Worm (Caenorhabditis elegans): ENCODE data around the gene mth-1.
A peak's percentile ranks its signal among the peaks of the same experiment; 100 is the strongest.

The mth-1 gene

ce11 chrII:4237701-4238214 is 34.2 kb upstream of the mth-1 start, which contains the start of the genes fbxc-44 and C16A11.2 (continued):
- peak; percentile 33 for TF ChIP-seq tbx-2 (tag; optimal IDR thresholded peaks at IDR 0.05)
- no peak for TF ChIP-seq lir-3 (tag; optimal IDR thresholded peaks at IDR 0.05; ENCODE audit: poor library complexity)
- no peak for TF ChIP-seq pqm-1 (tag; optimal IDR thresholded peaks at IDR 0.05)
- TF ChIP-seq nhr-28 (tag; optimal IDR thresholded peaks at IDR 0.05) = no peak
- no peak for TF ChIP-seq irx-1 (tag; optimal IDR thresholded peaks at IDR 0.05)
- no peak for TF ChIP-seq hpl-2 (GFP tag; optimal IDR thresholded peaks at IDR 0.05)
- TF ChIP-seq hlh-4 (tag; optimal IDR thresholded peaks at IDR 0.05) = no peak
- no peak for TF ChIP-seq lin-15B (tag; optimal IDR thresholded peaks at IDR 0.05)
- peak; percentile 32 for TF ChIP-seq F16B12.6 (tag; optimal IDR thresholded peaks at IDR 0.05)
- TF ChIP-seq jun-1 (tag; optimal IDR thresholded peaks at IDR 0.05) = no peak
- no peak for TF ChIP-seq sox-4 (tag; optimal IDR thresholded peaks at IDR 0.05)
- TF ChIP-seq pax-3 (tag; optimal IDR thresholded peaks at IDR 0.05) = no peak
- TF ChIP-seq lin-35 (GFP tag; optimal IDR thresholded peaks at IDR 0.05) = peak in 1 of 2 experiments; percentile 39
- no peak for TF ChIP-seq unc-30 (tag; optimal IDR thresholded peaks at IDR 0.05)
- no peak for TF ChIP-seq ets-5 (GFP tag; IDR thresholded peaks at IDR 0.05)
- no peak for TF ChIP-seq pag-3 (tag; optimal IDR thresholded peaks at IDR 0.05; ENCODE audit: borderline replicate concordance, insufficient read depth)
- TF ChIP-seq C16A3.4 (tag; optimal IDR thresholded peaks at IDR 0.05) = peak; percentile 33
- TF ChIP-seq elt-2 (tag; optimal IDR thresholded peaks at IDR 0.05) = peak; percentile 69
- TF ChIP-seq nhr-11 (tag; optimal IDR thresholded peaks at IDR 0.05) = no peak
- TF ChIP-seq egl-13 (tag; optimal IDR thresholded peaks at IDR 0.05) = peak; percentile 30
- TF ChIP-seq vab-15 (tag; optimal IDR thresholded peaks at IDR 0.05) = no peak
- no peak for TF ChIP-seq egl-27 (tag; optimal IDR thresholded peaks at IDR 0.05)
- no peak for TF ChIP-seq nhr-76 (tag; optimal IDR thresholded peaks at IDR 0.05)
- TF ChIP-seq nhr-19 (GFP tag; conservative IDR thresholded peaks at IDR 0.05) = no peak; the same call in 1 of the 2 replicates
- TF ChIP-seq zip-4 (GFP tag; optimal IDR thresholded peaks at IDR 0.05) = no peak
- no peak for TF ChIP-seq nhr-12 (tag; optimal IDR thresholded peaks at IDR 0.05)
- no peak for TF ChIP-seq ceh-88 (GFP tag; IDR thresholded peaks at IDR 0.05)
- TF ChIP-seq dpl-1 (GFP tag; optimal IDR thresholded peaks at IDR 0.05) = peak; percentile 9 to 25 (median 18)
- no peak for TF ChIP-seq nhr-84 (tag; optimal IDR thresholded peaks at IDR 0.05)
- TF ChIP-seq ceh-8 (GFP tag; optimal IDR thresholded peaks at IDR 0.05) = no peak
- TF ChIP-seq fkh-10 (GFP tag; optimal IDR thresholded peaks at IDR 0.05) = no peak
- TF ChIP-seq nhr-237 (tag; optimal IDR thresholded peaks at IDR 0.05) = no peak
- TF ChIP-seq ztf-4 (tag; optimal IDR thresholded peaks at IDR 0.05) = no peak
- TF ChIP-seq C04F5.9 (tag; optimal IDR thresholded peaks at IDR 0.05) = no peak
- TF ChIP-seq mep-1 (tag; optimal IDR thresholded peaks at IDR 0.05) = peak; percentile 18
- TF ChIP-seq ceh-63 (GFP tag; optimal IDR thresholded peaks at IDR 0.05) = no peak
- TF ChIP-seq swsn-7 (tag; optimal IDR thresholded peaks at IDR 0.05) = peak; percentile 51
- no peak for TF ChIP-seq rnt-1 (tag; optimal IDR thresholded peaks at IDR 0.05)
- no peak for TF ChIP-seq sup-37 (GFP tag; optimal IDR thresholded peaks at IDR 0.05)
- no peak for TF ChIP-seq nhr-47 (tag; optimal IDR thresholded peaks at IDR 0.05)
- no peak for TF ChIP-seq efl-3 (GFP tag; optimal IDR thresholded peaks at IDR 0.05)
- TF ChIP-seq fkh-4 (tag; optimal IDR thresholded peaks at IDR 0.05; ENCODE audit: borderline replicate concordance) = no peak
- no peak for TF ChIP-seq hlh-17 (GFP tag; optimal IDR thresholded peaks at IDR 0.05; ENCODE audit: borderline replicate concordance)
- no peak for TF ChIP-seq mab-9 (GFP tag; IDR thresholded peaks at IDR 0.05)
- no peak for TF ChIP-seq nhr-85 (tag)
- TF ChIP-seq dsc-1 (tag; optimal IDR thresholded peaks at IDR 0.05) = no peak
- no peak for TF ChIP-seq lin-14 (GFP tag; optimal IDR thresholded peaks at IDR 0.05)
- no peak for TF ChIP-seq elt-3 (tag; optimal IDR thresholded peaks at IDR 0.05)
- no peak for TF ChIP-seq mdl-1 (tag; optimal IDR thresholded peaks at IDR 0.05)
- no peak for TF ChIP-seq mef-2 (tag; optimal IDR thresholded peaks at IDR 0.05)
- TF ChIP-seq Y116A8C.19 (tag; optimal IDR thresholded peaks at IDR 0.05; ENCODE audit: borderline replicate concordance) = no peak
- TF ChIP-seq snu-23 (GFP tag; optimal IDR thresholded peaks at IDR 0.05) = peak; percentile 56
